Worm (Caenorhabditis elegans) whole organism, L2 larva: Measurements from ENCODE around the gene gst-33.

Experiments used
- aly-2 ChIP-seq: fragments of 150-350 bp; optimal IDR thresholded peaks from 2 replicates; lab custom pipeline; 2014; ENCODE audit warnings: missing biosample characterization, missing genetic modification characterization
- ama-1 ChIP-seq: fragments of 150-350 bp; optimal IDR thresholded peaks from 2 replicates; lab custom pipeline; 2018; ENCODE audit warnings: inconsistent platforms
- elt-3 ChIP-seq: sonication (generic microtip); optimal IDR thresholded peaks from 2 replicates; lab custom pipeline; 2017; ENCODE audit warnings: missing biosample characterization, missing genetic modification characterization
- nhr-12 ChIP-seq: fragments of 150-350 bp; optimal IDR thresholded peaks from 2 replicates; lab custom pipeline; 2014; ENCODE audit warnings: missing biosample characterization, missing genetic modification characterization
- ztf-11 ChIP-seq: sonication (generic microtip); optimal IDR thresholded peaks from 2 replicates; lab custom pipeline; 2017; ENCODE audit warnings: missing biosample characterization, missing genetic modification characterization

DNA sequence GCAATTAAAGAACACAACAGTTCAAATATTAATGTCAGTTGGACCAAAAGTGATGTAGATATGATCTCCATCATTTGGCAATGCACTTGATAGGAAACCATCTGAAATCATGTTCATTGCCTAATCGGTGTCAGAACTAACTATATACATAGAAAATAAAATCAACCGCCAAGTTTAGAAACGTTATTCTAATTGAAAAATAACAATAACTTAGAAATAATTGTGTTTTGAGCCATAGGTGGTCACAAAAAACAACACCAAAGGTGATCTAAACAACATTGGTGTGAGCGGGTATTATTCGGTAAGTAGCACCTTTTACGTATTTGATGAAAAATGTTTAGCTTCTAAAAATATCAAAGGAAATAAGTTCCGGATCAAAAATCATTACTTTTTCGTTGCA lies 44.0 kb downstream of the gst-33 start, which contains the start of gene srab-21:
- TF ChIP-seq aly-2 (no peak), ztf-11 (tag; lab: Kevin White, UChicago) (no peak), nhr-12 (tag; lab: Kevin White, UChicago) (no peak), ama-1 (lab: Kevin White, UChicago) (no peak), elt-3 (tag; lab: Kevin White, UChicago) (no peak)
